Fruit fly (Drosophila melanogaster) S2 (cell line): ENCODE results near the gene CG33969.

Experiments
- CG8478 ChIP-seq: fragments of >200 bp; optimal IDR thresholded peaks from 2 replicates; lab custom pipeline; 2018
- CTCF ChIP-seq, 2 experiments: fragments of >200 bp; optimal IDR thresholded peaks; 2 replicates each; lab custom pipeline; 2018

DNA sequence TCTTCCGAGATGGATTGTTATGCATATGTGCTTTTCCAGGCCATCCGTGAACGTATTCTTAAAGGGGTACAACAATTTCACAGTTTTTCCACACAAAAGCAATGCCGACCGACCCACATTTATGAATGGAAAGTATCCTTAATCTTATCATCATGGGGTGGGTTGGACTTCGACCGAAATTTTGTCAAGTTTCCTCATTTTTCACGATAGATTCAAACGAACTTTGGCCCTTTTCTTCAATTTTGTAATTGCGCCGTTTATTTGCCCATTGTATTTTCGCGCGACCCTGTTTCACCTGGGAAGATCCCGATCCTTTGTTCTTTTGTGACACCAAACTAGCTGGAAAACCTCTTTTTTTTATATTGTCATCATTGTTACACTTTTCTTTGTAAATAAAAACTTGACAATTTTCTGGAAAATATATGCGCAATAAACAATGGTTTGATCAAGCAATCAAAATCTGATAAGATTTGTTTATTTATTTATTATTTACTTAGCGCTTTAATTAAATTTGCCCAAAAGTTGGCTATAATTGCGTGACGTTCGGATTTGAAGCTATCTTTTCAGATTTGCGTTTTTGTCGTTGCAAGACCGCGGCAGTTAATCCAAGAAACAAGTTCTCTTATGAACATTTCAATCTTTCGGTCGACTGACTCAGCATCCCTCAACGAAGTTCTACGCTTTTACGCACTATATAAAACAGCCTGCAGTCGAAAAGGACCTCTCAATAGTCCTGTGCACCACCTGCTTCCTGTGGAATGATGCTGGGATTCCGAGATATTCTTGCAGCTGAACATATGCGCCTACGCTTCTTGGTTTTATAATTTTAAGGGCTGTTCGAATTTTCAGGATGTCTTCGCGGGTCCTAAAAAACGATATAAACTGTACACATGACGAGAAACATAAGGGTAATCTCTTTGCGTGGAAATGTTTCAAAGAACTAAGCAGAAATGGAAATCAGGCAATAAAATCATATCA, 12.9 kb upstream of the CG33969 start:
- TF ChIP-seq CG8478, result no peak
- no peak for TF ChIP-seq CTCF (optimal IDR thresholded peaks at IDR 0.05; lab: Kevin White, UChicago)
